Worm (Caenorhabditis elegans) whole organism, midembryonic: ENCODE measurements around the gene srw-42.

Source experiments
- T22C8.4 ChIP-seq: fragments of 200-800 bp; sonication (Bioruptor generic); IDR thresholded peaks from 2 replicates; pipeline ENCODE4 v1.3.6; 2022; ENCODE audit warnings: missing genetic modification characterization, missing compliant biosample characterization
- cog-1 ChIP-seq: sonication (generic microtip); optimal IDR thresholded peaks from 2 replicates; lab custom pipeline; 2016; ENCODE audit warnings: missing genetic modification characterization, missing compliant biosample characterization
- flt-1 ChIP-seq: fragments of 200-800 bp; sonication (Bioruptor generic); IDR thresholded peaks from 2 replicates; pipeline ENCODE4 v1.3.6; 2022; ENCODE audit warnings: missing genetic modification characterization, missing compliant biosample characterization
- klf-2 ChIP-seq: fragments of 200-800 bp; sonication (Bioruptor generic); conservative IDR thresholded peaks from 2 replicates; pipeline ENCODE4 v1.3.6; 2022; ENCODE audit warnings: missing genetic modification reagents, missing genetic modification characterization, missing compliant biosample characterization
- med-1 ChIP-seq: sonication (generic microtip); optimal IDR thresholded peaks from 2 replicates; lab custom pipeline; 2017; ENCODE audit warnings: missing genetic modification characterization, mild to moderate bottlenecking, missing compliant biosample characterization, antibody characterized with exemption, missing genetic modification reagents; ENCODE audit not compliant: insufficient read depth
- tab-1 ChIP-seq: fragments of 200-800 bp; sonication (Bioruptor generic); IDR thresholded peaks from 2 replicates; pipeline ENCODE4 v1.3.6; 2022; ENCODE audit warnings: missing genetic modification characterization, missing compliant biosample characterization
- ztf-23 ChIP-seq: fragments of 200-800 bp; sonication (Bioruptor generic); IDR thresholded peaks from 2 replicates; pipeline ENCODE4 v1.3.6; 2022; ENCODE audit warnings: missing genetic modification reagents, missing genetic modification characterization, missing compliant biosample characterization
- ztf-29 ChIP-seq: fragments of 200-800 bp; sonication (Bioruptor generic); IDR thresholded peaks from 2 replicates; pipeline ENCODE4 v1.3.6; 2022; ENCODE audit warnings: missing genetic modification reagents, missing genetic modification characterization, missing compliant biosample characterization

DNA sequence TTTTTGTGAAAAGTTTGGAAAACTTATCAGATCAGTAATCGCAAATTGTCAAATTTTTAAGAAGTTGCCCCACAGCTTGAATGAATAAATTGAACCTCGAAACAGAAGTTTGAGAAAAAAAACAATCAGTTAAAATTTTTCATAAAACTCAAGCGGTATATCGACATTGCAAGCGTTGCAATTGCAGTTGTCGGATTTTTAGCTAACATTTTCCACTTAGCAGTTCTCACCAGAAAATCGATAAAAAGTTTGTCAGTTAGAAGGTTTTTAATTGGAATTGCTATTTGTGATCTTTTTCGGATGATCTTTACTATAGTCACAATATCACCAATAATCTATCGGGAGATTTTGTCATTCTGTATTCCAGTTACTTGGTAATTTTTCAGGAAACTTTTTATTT, 7.9 kb downstream of the srw-42 start, which contains the start of gene srw-43:
- TF ChIP-seq tab-1 (GFP tag; lab: Robert Waterston, UW) (no peak), med-1 (no peak), cog-1 (no peak), ztf-23 (GFP tag; lab: Robert Waterston, UW) (no peak), ztf-29 (no peak), klf-2 (GFP tag; lab: Robert Waterston, UW) (no peak), flt-1 (GFP tag; lab: Robert Waterston, UW) (no peak), T22C8.4 (GFP tag; lab: Robert Waterston, UW) (no peak)
